Worm (Caenorhabditis elegans) whole organism, L4 larva: ENCODE measurements around the gene sop-2.

Source experiments
- T20F7.1 ChIP-seq: fragments of 200-800 bp; sonication (Bioruptor generic); optimal IDR thresholded peaks from 2 replicates; lab custom pipeline; 2018; ENCODE audit warnings: mild to moderate bottlenecking, missing genetic modification characterization, missing compliant biosample characterization
- Y75B8A.6 ChIP-seq: fragments of 200-800 bp; sonication (Bioruptor generic); IDR thresholded peaks from 2 replicates; pipeline ENCODE4 v1.3.6; 2022; ENCODE audit warnings: missing genetic modification reagents, missing genetic modification characterization, missing compliant biosample characterization
- ZK546.5 ChIP-seq, 2 experiments: sonication (generic microtip); optimal IDR thresholded peaks; 2 replicates each; lab custom pipeline; 2017; ENCODE audit warnings: missing biosample characterization in 2 of 2, missing genetic modification characterization in 2 of 2
- ceh-20 ChIP-seq: fragments of 200-800 bp; sonication (Bioruptor generic); IDR thresholded peaks from 2 replicates; pipeline ENCODE4 v1.3.6; 2022; ENCODE audit warnings: missing genetic modification reagents, missing genetic modification characterization, missing compliant biosample characterization
- ceh-28 ChIP-seq: fragments of 150-350 bp; optimal IDR thresholded peaks from 2 replicates; lab custom pipeline; 2014; ENCODE audit warnings: missing biosample characterization, missing genetic modification reagents, missing genetic modification characterization
- ceh-44 ChIP-seq: fragments of 200-800 bp; sonication (Bioruptor generic); IDR thresholded peaks from 2 replicates; pipeline ENCODE4 v1.3.6; 2022; ENCODE audit warnings: missing genetic modification reagents, missing genetic modification characterization, missing compliant biosample characterization
- cey-2 ChIP-seq: sonication (generic microtip); optimal IDR thresholded peaks from 3 replicates; lab custom pipeline; 2017; ENCODE audit warnings: missing genetic modification characterization, mild to moderate bottlenecking, missing compliant biosample characterization, antibody characterized with exemption, borderline replicate concordance; ENCODE audit not compliant: insufficient read depth
- daf-12 ChIP-seq: fragments of 150-350 bp; optimal IDR thresholded peaks from 2 replicates; lab custom pipeline; 2014; ENCODE audit warnings: missing biosample characterization, missing genetic modification reagents, missing genetic modification characterization
- daf-16 ChIP-seq, 3 experiments: sonication (generic microtip); optimal IDR thresholded peaks; 2 replicates each; lab custom pipeline; 2016 to 2017; ENCODE audit warnings: missing genetic modification characterization in 3 of 3, missing genetic modification reagents in 3 of 3, mild to moderate bottlenecking in 2 of 3, missing compliant biosample characterization in 2 of 3, missing biosample characterization in 1 of 3, moderate library complexity in 1 of 3
- dmd-6 ChIP-seq: fragments of 200-800 bp; sonication (Bioruptor generic); IDR thresholded peaks from 2 replicates; pipeline ENCODE4 v1.3.6; 2022; ENCODE audit warnings: missing genetic modification reagents, missing genetic modification characterization, missing compliant biosample characterization
- egl-27 ChIP-seq: sonication (generic microtip); optimal IDR thresholded peaks from 3 replicates; lab custom pipeline; 2017; ENCODE audit warnings: missing biosample characterization, missing genetic modification reagents, missing genetic modification characterization
- egl-43 ChIP-seq: fragments of 200-800 bp; sonication (Bioruptor generic); IDR thresholded peaks from 2 replicates; pipeline ENCODE4 v1.3.6; 2022; ENCODE audit warnings: missing genetic modification reagents, missing genetic modification characterization, missing compliant biosample characterization
- hif-1 ChIP-seq, 2 experiments: sonication (generic microtip); optimal IDR thresholded peaks; 2 replicates each; lab custom pipeline; 2016 to 2017; ENCODE audit warnings: missing compliant biosample characterization in 2 of 2, missing genetic modification characterization in 2 of 2, missing genetic modification reagents in 2 of 2, missing genotype in 2 of 2, mild to moderate bottlenecking in 1 of 2
- hlh-11 ChIP-seq: fragments of 200-800 bp; sonication (Bioruptor generic); optimal IDR thresholded peaks from 2 replicates; lab custom pipeline; 2018; ENCODE audit warnings: mild to moderate bottlenecking, missing genetic modification characterization, missing compliant biosample characterization
- hmg-1.1 ChIP-seq: fragments of 200-800 bp; sonication (Bioruptor generic); IDR thresholded peaks from 2 replicates; pipeline ENCODE4 v1.3.6; 2022; ENCODE audit warnings: missing genetic modification reagents, missing genetic modification characterization, missing compliant biosample characterization
- jun-1 ChIP-seq: fragments of 150-350 bp; optimal IDR thresholded peaks from 2 replicates; lab custom pipeline; 2014; ENCODE audit warnings: missing biosample characterization, missing genetic modification reagents, missing genetic modification characterization
- lsy-2 ChIP-seq, 2 experiments: fragments of 150-350 bp in 1 of 2; sonication (generic microtip) in 1 of 2; optimal IDR thresholded peaks; 2 replicates each; lab custom pipeline; 2014 to 2017; ENCODE audit warnings: missing biosample characterization in 2 of 2, missing genetic modification characterization in 2 of 2
- madf-5 ChIP-seq, 2 experiments: fragments of 200-800 bp; sonication (Bioruptor generic); IDR thresholded peaks; 2 replicates each; pipeline ENCODE4 v1.3.6; 2022; ENCODE audit warnings: missing compliant biosample characterization in 2 of 2, missing genetic modification characterization in 2 of 2
- mdl-1 ChIP-seq, 2 experiments: fragments of 150-350 bp in 1 of 2; sonication (generic microtip) in 1 of 2; optimal IDR thresholded peaks; 2 replicates each; lab custom pipeline; 2014 to 2017; ENCODE audit warnings: missing biosample characterization in 2 of 2, missing genetic modification characterization in 2 of 2
- mes-2 ChIP-seq: sonication (generic microtip); optimal IDR thresholded peaks from 2 replicates; lab custom pipeline; 2016; ENCODE audit warnings: missing genotype, mild to moderate bottlenecking, missing genetic modification characterization, missing compliant biosample characterization; ENCODE audit not compliant: poor library complexity, severe bottlenecking
- nhr-102 ChIP-seq: sonication (generic microtip); optimal IDR thresholded peaks from 2 replicates; lab custom pipeline; 2016; ENCODE audit warnings: mild to moderate bottlenecking, missing genetic modification characterization, moderate library complexity, missing compliant biosample characterization
- nhr-237 ChIP-seq: sonication (generic microtip); optimal IDR thresholded peaks from 2 replicates; lab custom pipeline; 2017; ENCODE audit warnings: missing biosample characterization, missing genetic modification characterization
- nhr-28 ChIP-seq: fragments of 150-350 bp; optimal IDR thresholded peaks from 2 replicates; lab custom pipeline; 2014; ENCODE audit warnings: missing biosample characterization, missing genetic modification characterization
- nhr-48 ChIP-seq: sonication (generic microtip); optimal IDR thresholded peaks from 2 replicates; lab custom pipeline; 2016; ENCODE audit warnings: mild to moderate bottlenecking, missing genetic modification characterization, missing compliant biosample characterization
- rbr-2 ChIP-seq: sonication (generic microtip); optimal IDR thresholded peaks from 2 replicates; lab custom pipeline; 2016; ENCODE audit warnings: missing genotype, missing genetic modification characterization, missing compliant biosample characterization
- set-16 ChIP-seq: fragments of 200-800 bp; sonication (Bioruptor generic); IDR thresholded peaks from 2 replicates; pipeline ENCODE4 v1.3.6; 2022; ENCODE audit warnings: missing genetic modification reagents, missing genetic modification characterization, missing compliant biosample characterization
- skn-1 ChIP-seq: fragments of 150-350 bp; optimal IDR thresholded peaks from 2 replicates; lab custom pipeline; 2014; ENCODE audit warnings: missing biosample characterization, missing genetic modification characterization
- snpc-4 ChIP-seq: fragments of 150-350 bp; optimal IDR thresholded peaks from 2 replicates; lab custom pipeline; 2014; ENCODE audit warnings: missing biosample characterization, missing genetic modification characterization
- tag-97 ChIP-seq: fragments of 200-800 bp; sonication (Bioruptor generic); IDR thresholded peaks from 2 replicates; pipeline ENCODE4 v1.3.6; 2022; ENCODE audit warnings: missing genetic modification characterization, missing compliant biosample characterization
- unc-62 ChIP-seq, 3 experiments: fragments of 150-350 bp in 1 of 3; sonication (generic microtip); optimal IDR thresholded peaks in 2 of 3; peaks in 1 of 3; 1 replicate in 1 of 3; 2 replicates in 2 of 3; lab custom pipeline; 2014 to 2017; ENCODE audit warnings: missing biosample characterization in 3 of 3, missing genetic modification characterization in 3 of 3, missing genetic modification reagents in 3 of 3, missing genotype in 1 of 3
- ztf-7 ChIP-seq: fragments of 150-350 bp; optimal IDR thresholded peaks from 2 replicates; lab custom pipeline; 2014; ENCODE audit warnings: missing biosample characterization, missing genetic modification characterization

sop-2 gene

ce11 chrII:12379430-12379829 is 39.7 kb downstream of the sop-2 start, which contains the start of gene marc-5:
TSS of gene marc-5 (minus strand) at chrII:12379530.
- TF ChIP-seq snpc-4 (no peak), hlh-11 (no peak), ztf-7 (tag; lab: Kevin White, UChicago) (no peak), madf-5 (GFP tag; IDR thresholded peaks at IDR 0.05; lab: Robert Waterston, UW) (no peak), mes-2 (tag; lab: Kevin White, UChicago) (no peak), egl-43 (GFP tag; lab: Robert Waterston, UW) (no peak), egl-27 (tag; lab: Kevin White, UChicago) (no peak), cey-2 (tag; lab: Kevin White, UChicago) (no peak)

- TF ChIP-seq nhr-237: no peak
- no peak for TF ChIP-seq nhr-102
- TF ChIP-seq Y75B8A.6 (GFP tag; lab: Robert Waterston, UW): no peak
- no peak for TF ChIP-seq nhr-28 (tag; lab: Kevin White, UChicago)
- no peak for TF ChIP-seq ceh-28 (tag; lab: Kevin White, UChicago)
- no peak for TF ChIP-seq jun-1 (tag; lab: Kevin White, UChicago)
Measured at ce11 chrII:12380888-12381287, 41.1 kb downstream of the sop-2 start.

- TF ChIP-seq snpc-4 (peak; percentile 26), madf-5 (GFP tag; IDR thresholded peaks at IDR 0.05; lab: Robert Waterston, UW) (no peak), cey-2 (tag; lab: Kevin White, UChicago) (no peak), set-16 (GFP tag; lab: Robert Waterston, UW) (peak; percentile 46; the same call in 1 of the 2 replicates), daf-16 (GFP tag; optimal IDR thresholded peaks at IDR 0.05; lab: Kevin White, UChicago) (no peak), daf-16 (tag; optimal IDR thresholded peaks at IDR 0.05; lab: Kevin White, UChicago) (no peak), tag-97 (GFP tag; lab: Robert Waterston, UW) (no peak), hmg-1.1 (GFP tag; lab: Robert Waterston, UW) (peak; percentile 64; the same call in 1 of the 2 replicates), hif-1 (tag; optimal IDR thresholded peaks at IDR 0.05; lab: Kevin White, UChicago) (peak in 1 of 2 experiments; percentile 4), ZK546.5 (tag; optimal IDR thresholded peaks at IDR 0.05; lab: Kevin White, UChicago) (no peak), ceh-20 (GFP tag; lab: Robert Waterston, UW) (0 out of 2 replicates have a peak, but pooled peaks have one; percentile 19), egl-27 (tag; lab: Kevin White, UChicago) (no peak), mdl-1 (tag; optimal IDR thresholded peaks at IDR 0.05; lab: Kevin White, UChicago) (peak in 1 of 2 experiments; percentile 21), rbr-2 (peak; percentile 24), ztf-7 (tag; lab: Kevin White, UChicago) (no peak), ceh-44 (no peak), skn-1 (tag; lab: Kevin White, UChicago) (no peak), dmd-6 (GFP tag; lab: Robert Waterston, UW) (peak; percentile 12; the same call in 1 of the 2 replicates), lsy-2 (tag; optimal IDR thresholded peaks at IDR 0.05; lab: Kevin White, UChicago) (peak in 1 of 2 experiments; percentile 60), egl-43 (GFP tag; lab: Robert Waterston, UW) (0 out of 2 replicates have a peak, but pooled peaks have one; percentile 44), unc-62 (GFP tag; optimal IDR thresholded peaks at IDR 0.05 in 1 of 2; lab: Kevin White, UChicago) (peak in 1 of 2 experiments; percentile 53), unc-62 (tag; optimal IDR thresholded peaks at IDR 0.05; lab: Kevin White, UChicago) (no peak), T20F7.1 (no peak), nhr-48 (tag; lab: Kevin White, UChicago) (no peak), daf-12 (tag; lab: Kevin White, UChicago) (no peak)
Measured at ce11 chrII:12382625-12383562, 43.1 kb downstream of the sop-2 start, which contains the start of gene btb-14. TSS of gene btb-14 (plus strand) at chrII:12383463.
